Worm (Caenorhabditis elegans) whole organism, L2 larva: ENCODE results near the gene mec-15.
A peak's percentile ranks its signal among the peaks of the same experiment; 100 is the strongest.

Experiments used
- C34F6.9 ChIP-seq: fragments of 150-350 bp; optimal IDR thresholded peaks from 2 replicates; lab custom pipeline; 2014; ENCODE audit warnings: missing biosample characterization, missing genetic modification characterization
- F13H6.1 ChIP-seq: sonication (generic microtip); optimal IDR thresholded peaks from 2 replicates; lab custom pipeline; 2016; ENCODE audit warnings: missing genetic modification characterization, missing compliant biosample characterization
- R02D3.7 ChIP-seq: fragments of 150-350 bp; optimal IDR thresholded peaks from 2 replicates; lab custom pipeline; 2014; ENCODE audit warnings: missing biosample characterization, missing genetic modification characterization
- ZK546.5 ChIP-seq: sonication (generic microtip); optimal IDR thresholded peaks from 2 replicates; lab custom pipeline; 2017; ENCODE audit warnings: missing biosample characterization, missing genetic modification characterization
- aly-2 ChIP-seq: fragments of 150-350 bp; optimal IDR thresholded peaks from 2 replicates; lab custom pipeline; 2014; ENCODE audit warnings: missing biosample characterization, missing genetic modification characterization
- ama-1 ChIP-seq: fragments of 150-350 bp; optimal IDR thresholded peaks from 2 replicates; lab custom pipeline; 2018; ENCODE audit warnings: inconsistent platforms
- blmp-1 ChIP-seq: sonication (generic microtip); optimal IDR thresholded peaks from 2 replicates; lab custom pipeline; 2017; ENCODE audit warnings: missing genetic modification characterization, mild to moderate bottlenecking, missing compliant biosample characterization, antibody characterized with exemption, moderate library complexity; ENCODE audit not compliant: insufficient read depth
- ceh-82 ChIP-seq: fragments of 150-350 bp; optimal IDR thresholded peaks from 2 replicates; lab custom pipeline; 2014; ENCODE audit warnings: missing biosample characterization, missing genetic modification characterization
- crh-2 ChIP-seq: sonication (generic microtip); optimal IDR thresholded peaks from 2 replicates; lab custom pipeline; 2017; ENCODE audit warnings: missing biosample characterization, missing genetic modification characterization
- dmd-4 ChIP-seq: sonication (generic microtip); optimal IDR thresholded peaks from 2 replicates; lab custom pipeline; 2017; ENCODE audit warnings: missing biosample characterization, missing genetic modification characterization
- egl-27 ChIP-seq: sonication (generic microtip); optimal IDR thresholded peaks from 3 replicates; lab custom pipeline; 2017; ENCODE audit warnings: missing biosample characterization, missing genetic modification reagents, missing genetic modification characterization
- elt-1 ChIP-seq: fragments of 150-350 bp; optimal IDR thresholded peaks from 2 replicates; lab custom pipeline; 2014; ENCODE audit warnings: missing biosample characterization, missing genetic modification characterization
- fos-1 ChIP-seq: fragments of 150-350 bp; optimal IDR thresholded peaks from 2 replicates; lab custom pipeline; 2014; ENCODE audit warnings: missing biosample characterization, missing genetic modification characterization
- gmeb-1 ChIP-seq: fragments of 150-350 bp; optimal IDR thresholded peaks from 2 replicates; lab custom pipeline; 2014; ENCODE audit warnings: missing biosample characterization, missing genetic modification characterization
- lin-11 ChIP-seq: fragments of 150-350 bp; sonication (generic microtip); optimal IDR thresholded peaks from 2 replicates; lab custom pipeline; 2014; ENCODE audit warnings: missing biosample characterization, missing genetic modification characterization, inconsistent platforms, mixed read lengths
- lin-13 ChIP-seq: fragments of 150-350 bp; optimal IDR thresholded peaks from 2 replicates; lab custom pipeline; 2014; ENCODE audit warnings: missing biosample characterization, missing genetic modification reagents, missing genetic modification characterization
- lin-39 ChIP-seq: fragments of 150-350 bp; optimal IDR thresholded peaks from 2 replicates; lab custom pipeline; 2014; ENCODE audit warnings: missing biosample characterization, missing genetic modification reagents, missing genetic modification characterization
- lsy-2 ChIP-seq, 2 experiments: fragments of 150-350 bp in 1 of 2; sonication (generic microtip) in 1 of 2; optimal IDR thresholded peaks; 2 replicates each; lab custom pipeline; 2014 to 2017; ENCODE audit warnings: missing biosample characterization in 2 of 2, missing genetic modification characterization in 2 of 2
- mab-5 ChIP-seq: fragments of 150-350 bp; optimal IDR thresholded peaks from 2 replicates; lab custom pipeline; 2014; ENCODE audit warnings: missing biosample characterization, missing genetic modification characterization
- mbf-1 ChIP-seq: sonication (generic microtip); optimal IDR thresholded peaks from 2 replicates; lab custom pipeline; 2017; ENCODE audit warnings: missing biosample characterization, missing genetic modification characterization
- mdl-1 ChIP-seq, 2 experiments: fragments of 150-350 bp in 1 of 2; sonication (generic microtip) in 1 of 2; optimal IDR thresholded peaks; 2 replicates each; lab custom pipeline; 2017; ENCODE audit warnings: missing biosample characterization in 2 of 2, missing genetic modification characterization in 2 of 2
- nhr-10 ChIP-seq: sonication (generic microtip); optimal IDR thresholded peaks from 2 replicates; lab custom pipeline; 2017; ENCODE audit warnings: missing biosample characterization, missing genetic modification characterization
- nhr-11 ChIP-seq: fragments of 150-350 bp; optimal IDR thresholded peaks from 2 replicates; lab custom pipeline; 2014; ENCODE audit warnings: missing biosample characterization, missing genetic modification characterization
- nhr-12 ChIP-seq: fragments of 150-350 bp; optimal IDR thresholded peaks from 2 replicates; lab custom pipeline; 2014; ENCODE audit warnings: missing biosample characterization, missing genetic modification characterization
- nhr-129 ChIP-seq: fragments of 150-350 bp; optimal IDR thresholded peaks from 2 replicates; lab custom pipeline; 2014; ENCODE audit warnings: missing biosample characterization, missing genetic modification characterization
- nhr-21 ChIP-seq: fragments of 150-350 bp; optimal IDR thresholded peaks from 2 replicates; lab custom pipeline; 2014; ENCODE audit warnings: missing biosample characterization, missing genetic modification characterization
- nhr-23 ChIP-seq: fragments of 150-350 bp; optimal IDR thresholded peaks from 2 replicates; lab custom pipeline; 2014; ENCODE audit warnings: missing biosample characterization, missing genetic modification reagents, missing genetic modification characterization
- nhr-237 ChIP-seq: fragments of 150-350 bp; optimal IDR thresholded peaks from 2 replicates; lab custom pipeline; 2014; ENCODE audit warnings: missing biosample characterization, missing genetic modification characterization
- nhr-25 ChIP-seq: fragments of 150-350 bp; sonication (generic microtip); optimal IDR thresholded peaks from 3 replicates; lab custom pipeline; 2014; ENCODE audit warnings: missing biosample characterization, missing genetic modification characterization
- nhr-6 ChIP-seq: fragments of 150-350 bp; optimal IDR thresholded peaks from 2 replicates; lab custom pipeline; 2014; ENCODE audit warnings: missing biosample characterization, missing genetic modification characterization
- nhr-77 ChIP-seq: fragments of 150-350 bp; optimal IDR thresholded peaks from 2 replicates; lab custom pipeline; 2014; ENCODE audit warnings: missing biosample characterization, missing genetic modification characterization
- peb-1 ChIP-seq: fragments of 150-350 bp; optimal IDR thresholded peaks from 2 replicates; lab custom pipeline; 2014; ENCODE audit warnings: missing biosample characterization, missing genetic modification characterization
- sem-4 ChIP-seq: fragments of 150-350 bp; optimal IDR thresholded peaks from 2 replicates; lab custom pipeline; 2014; ENCODE audit warnings: missing biosample characterization, missing genetic modification reagents, missing genetic modification characterization
- skn-1 ChIP-seq: sonication (generic microtip); optimal IDR thresholded peaks from 2 replicates; lab custom pipeline; 2017; ENCODE audit warnings: missing biosample characterization, missing genetic modification characterization
- sma-3 ChIP-seq: sonication (generic microtip); optimal IDR thresholded peaks from 2 replicates; lab custom pipeline; 2016; ENCODE audit warnings: missing genetic modification reagents, missing genetic modification characterization, missing compliant biosample characterization
- sma-9 ChIP-seq, 2 experiments: fragments of 150-350 bp in 1 of 2; sonication (generic microtip) in 1 of 2; optimal IDR thresholded peaks; 2 replicates each; lab custom pipeline; 2014 to 2016; ENCODE audit warnings: missing genetic modification characterization in 2 of 2, mild to moderate bottlenecking in 1 of 2, missing biosample characterization in 1 of 2, missing compliant biosample characterization in 1 of 2, missing genetic modification reagents in 1 of 2, moderate library complexity in 1 of 2
- snpc-4 ChIP-seq: fragments of 150-350 bp; optimal IDR thresholded peaks from 2 replicates; lab custom pipeline; 2014; ENCODE audit warnings: missing biosample characterization, missing genetic modification characterization
- unc-39 ChIP-seq: fragments of 150-350 bp; optimal IDR thresholded peaks from 2 replicates; lab custom pipeline; 2014; ENCODE audit warnings: missing biosample characterization, missing genetic modification characterization
- unc-55 ChIP-seq: fragments of 150-350 bp; sonication (generic microtip); optimal IDR thresholded peaks from 3 replicates; lab custom pipeline; 2014; ENCODE audit warnings: missing biosample characterization, missing genetic modification reagents, missing genetic modification characterization
- unc-62 ChIP-seq: fragments of 150-350 bp; optimal IDR thresholded peaks from 2 replicates; lab custom pipeline; 2014; ENCODE audit warnings: missing biosample characterization, missing genetic modification reagents, missing genetic modification characterization
- zag-1 ChIP-seq: fragments of 150-350 bp; optimal IDR thresholded peaks from 2 replicates; lab custom pipeline; 2014; ENCODE audit warnings: missing biosample characterization, missing genetic modification characterization
- ztf-1 ChIP-seq: fragments of 200-800 bp; sonication (Bioruptor generic); conservative IDR thresholded peaks from 2 replicates; pipeline ENCODE4 v1.3.6; 2022; ENCODE audit warnings: missing genetic modification characterization, missing compliant biosample characterization
- ztf-11 ChIP-seq: sonication (generic microtip); optimal IDR thresholded peaks from 2 replicates; lab custom pipeline; 2017; ENCODE audit warnings: missing biosample characterization, missing genetic modification characterization
- ztf-4 ChIP-seq: fragments of 150-350 bp; optimal IDR thresholded peaks from 2 replicates; lab custom pipeline; 2014; ENCODE audit warnings: missing biosample characterization, missing genetic modification characterization

mec-15 gene

DNA sequence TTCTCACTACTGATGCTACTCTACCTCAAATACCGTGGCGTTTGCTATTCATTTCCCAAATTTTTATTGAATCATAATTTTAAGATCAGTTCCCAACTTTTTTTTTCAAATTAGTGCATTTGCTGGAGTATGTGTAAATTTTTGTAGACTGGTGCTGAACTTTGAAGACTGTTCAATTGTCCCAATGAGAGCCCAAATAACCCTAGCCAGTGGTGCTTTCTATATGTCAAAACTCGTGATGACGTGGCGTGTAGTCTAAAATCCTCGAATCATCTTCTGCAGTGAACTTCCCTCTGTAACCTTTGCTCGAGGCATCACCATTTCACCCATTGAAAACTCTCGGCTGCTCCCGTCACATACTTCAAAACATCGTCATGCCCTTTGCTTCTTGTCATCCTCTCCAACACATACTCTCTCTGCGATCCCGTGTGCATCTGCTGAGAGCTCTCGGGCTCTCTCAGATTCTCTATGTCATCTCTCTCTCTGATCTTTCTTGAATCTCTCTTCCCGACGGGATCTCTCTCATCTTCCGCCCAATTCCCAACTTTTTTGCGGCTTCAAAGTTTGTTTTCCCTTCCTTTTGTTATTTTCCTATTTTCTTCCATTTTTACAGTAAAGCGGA, 35.0 kb downstream of the mec-15 start:
- TF ChIP-seq lsy-2 (tag; optimal IDR thresholded peaks at IDR 0.05; lab: Kevin White, UChicago) (peak in 1 of 2 experiments; percentile 11), F13H6.1 (peak; percentile 54), elt-1 (tag; lab: Kevin White, UChicago) (no peak), nhr-129 (tag; lab: Kevin White, UChicago) (peak; percentile 74)

DNA sequence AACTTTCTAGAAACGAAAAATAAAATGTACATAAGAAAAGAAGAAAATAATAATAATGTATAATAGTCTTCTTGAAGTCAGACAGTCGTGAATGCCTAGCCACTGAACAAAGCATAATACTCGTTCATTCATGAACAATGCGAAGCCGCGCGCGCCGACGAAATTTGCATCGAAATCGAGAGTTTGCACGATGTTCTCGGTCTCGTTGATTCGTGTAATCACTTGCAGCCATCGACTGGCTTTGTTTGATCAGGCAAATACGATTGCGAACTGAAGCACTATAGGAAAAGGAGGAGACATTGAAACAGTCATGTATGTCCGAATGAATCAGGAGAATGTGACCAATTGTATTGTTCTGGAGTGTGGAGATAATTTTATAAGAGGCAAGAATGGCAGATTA, 35.7 kb downstream of the mec-15 start:
- TF ChIP-seq nhr-21 (tag; lab: Kevin White, UChicago): no peak
- TF ChIP-seq blmp-1: peak; percentile 50

DNA sequence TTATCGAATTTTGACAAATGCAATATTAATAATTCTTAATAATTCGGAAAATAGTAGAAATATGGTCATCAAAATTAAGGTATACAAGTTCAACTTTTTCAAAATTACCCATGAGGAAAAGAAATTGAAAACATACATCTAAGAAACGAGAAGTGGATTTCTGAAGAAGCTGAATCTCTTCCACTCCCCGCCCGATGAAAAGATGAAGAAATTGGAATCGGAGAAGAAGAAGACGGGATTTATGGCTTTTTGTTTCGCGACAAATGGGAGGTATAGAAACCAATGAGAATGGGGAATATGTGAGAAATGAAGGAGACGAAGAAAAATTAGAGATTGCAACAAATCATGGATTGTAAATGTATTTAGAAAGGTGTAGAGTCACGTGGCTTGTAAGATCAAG, 36.4 kb downstream of the mec-15 start:
- TF ChIP-seq mab-5 (tag; lab: Kevin White, UChicago): peak; percentile 5
- TF ChIP-seq nhr-77 (tag; lab: Kevin White, UChicago): no peak

DNA sequence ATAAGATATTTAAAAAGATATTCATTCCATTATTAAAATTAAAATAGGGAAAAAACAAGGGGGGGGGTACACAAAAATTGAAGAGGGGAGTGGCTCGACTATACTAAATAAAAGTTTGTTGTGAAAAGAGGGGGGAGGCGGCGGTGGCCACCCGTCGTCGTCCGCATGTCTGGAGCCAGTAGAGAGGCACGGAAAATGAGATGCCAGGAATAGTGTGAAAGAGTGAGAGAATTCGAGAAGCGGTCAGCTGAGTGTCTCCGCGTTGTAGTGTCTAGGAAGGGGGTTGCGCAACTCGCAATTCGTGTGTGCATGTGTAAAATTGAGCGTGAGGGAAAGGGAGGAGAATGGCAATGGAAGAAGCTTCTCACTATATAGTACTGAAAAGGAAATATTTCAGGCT, 37.2 kb downstream of the mec-15 start:
- TF ChIP-seq mab-5 (tag; lab: Kevin White, UChicago) (no peak), nhr-77 (tag; lab: Kevin White, UChicago) (no peak), ceh-82 (tag; lab: Kevin White, UChicago) (no peak), nhr-12 (tag; lab: Kevin White, UChicago) (no peak), lsy-2 (tag; optimal IDR thresholded peaks at IDR 0.05; lab: Kevin White, UChicago) (peak in 1 of 2 experiments; percentile 32), lin-11 (tag; lab: Kevin White, UChicago) (peak; percentile 15), unc-55 (peak; percentile 68), mbf-1 (tag; lab: Kevin White, UChicago) (no peak), F13H6.1 (peak; percentile 10), C34F6.9 (tag; lab: Kevin White, UChicago) (peak; percentile 36), nhr-129 (tag; lab: Kevin White, UChicago) (peak; percentile 18), sem-4 (no peak)

DNA sequence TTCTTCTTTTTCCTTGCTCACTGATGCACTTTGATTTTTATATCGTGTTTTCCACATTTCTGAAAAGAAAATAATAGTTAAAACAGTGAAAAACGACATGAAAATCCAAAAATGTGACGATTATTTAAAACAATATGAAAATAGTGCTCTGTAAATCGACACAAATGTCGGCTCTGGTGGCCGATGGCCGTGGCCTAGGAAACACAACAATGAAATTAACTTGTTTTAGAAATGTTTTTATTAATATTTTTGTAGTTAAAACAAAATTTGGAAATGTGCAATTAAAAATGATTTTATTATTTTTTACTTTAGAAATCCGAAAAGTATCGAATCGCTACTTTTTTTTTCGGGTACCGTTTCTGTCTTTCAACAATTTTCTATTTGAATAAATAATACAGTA, 38.7 kb downstream of the mec-15 start, which contains the start of gene arv-1:
TSS of gene arv-1 (minus strand) at position 65 of the 400 bp plus-strand sequence.
- TF ChIP-seq nhr-25 (tag; lab: Kevin White, UChicago) (peak; percentile 23), nhr-237 (tag; lab: Kevin White, UChicago) (no peak), nhr-10 (no peak), zag-1 (no peak), nhr-23 (no peak), nhr-77 (tag; lab: Kevin White, UChicago) (no peak), peb-1 (tag; lab: Kevin White, UChicago) (no peak), sem-4 (no peak), unc-39 (tag; lab: Kevin White, UChicago) (no peak), sma-3 (GFP tag; lab: Kevin White, UChicago) (peak; percentile 70), aly-2 (tag; lab: Kevin White, UChicago) (no peak), skn-1 (tag; lab: Kevin White, UChicago) (no peak), elt-1 (tag; lab: Kevin White, UChicago) (no peak), snpc-4 (tag; lab: Kevin White, UChicago) (no peak), ztf-1 (GFP tag; lab: Robert Waterston, UW) (no peak), fos-1 (tag; lab: Kevin White, UChicago) (peak; percentile 16), ztf-11 (no peak), unc-62 (GFP tag; lab: Kevin White, UChicago) (no peak), ceh-82 (tag; lab: Kevin White, UChicago) (no peak), blmp-1 (no peak), ama-1 (lab: Kevin White, UChicago) (no peak), mdl-1 (tag; optimal IDR thresholded peaks at IDR 0.05; lab: Kevin White, UChicago) (no peak), gmeb-1 (tag; lab: Kevin White, UChicago) (peak; percentile 66), lin-11 (tag; lab: Kevin White, UChicago) (no peak), nhr-12 (tag; lab: Kevin White, UChicago) (no peak), crh-2 (tag; lab: Kevin White, UChicago) (peak; percentile 56), nhr-129 (tag; lab: Kevin White, UChicago) (no peak), nhr-11 (no peak), nhr-6 (tag; lab: Kevin White, UChicago) (no peak), dmd-4 (tag; lab: Kevin White, UChicago) (no peak), egl-27 (no peak), ZK546.5 (tag; lab: Kevin White, UChicago) (no peak), ztf-4 (tag; lab: Kevin White, UChicago) (peak; percentile 14), lin-39 (no peak), R02D3.7 (tag; lab: Kevin White, UChicago) (peak; percentile 79), sma-9 (GFP tag; optimal IDR thresholded peaks at IDR 0.05; lab: Kevin White, UChicago) (peak; percentile 72), sma-9 (tag; optimal IDR thresholded peaks at IDR 0.05; lab: Kevin White, UChicago) (no peak), F13H6.1 (peak; percentile 33), lin-13 (GFP tag; lab: Kevin White, UChicago) (peak; percentile 31)
